Fruit fly (Drosophila melanogaster): Measurements from ENCODE around the gene CG31404.

- no peak for TF ChIP-seq CG5204 (GFP tag; optimal IDR thresholded peaks at IDR 0.05)
- TF ChIP-seq kay (GFP tag; ENCODE audit: borderline replicate concordance), result no peak
These were observed 22.6 kb upstream of the CG31404 start, which contains the start of gene CG31244 for dm6 chr3R:19398467-19398866.

Data from whole organism, adult.